Worm (Caenorhabditis elegans) whole organism, L3 larva: ENCODE data around the gene srp-6.

ENCODE experiments used
- R02D3.7 ChIP-seq: fragments of 150-350 bp; optimal IDR thresholded peaks from 2 replicates; lab custom pipeline; 2014; ENCODE audit warnings: missing biosample characterization, missing genetic modification characterization
- nhr-12 ChIP-seq: fragments of 150-350 bp; optimal IDR thresholded peaks from 2 replicates; lab custom pipeline; 2014; ENCODE audit warnings: missing biosample characterization, missing genetic modification characterization
- nhr-237 ChIP-seq: fragments of 150-350 bp; optimal IDR thresholded peaks from 2 replicates; lab custom pipeline; 2014; ENCODE audit warnings: missing biosample characterization, missing genetic modification characterization
- skn-1 ChIP-seq: fragments of 150-350 bp; optimal IDR thresholded peaks from 2 replicates; lab custom pipeline; 2014; ENCODE audit warnings: missing biosample characterization, missing genetic modification characterization

ce11 chrV:7355464-7355863 is 30.4 kb downstream of the srp-6 start, which contains the start of gene tag-293:
- TF ChIP-seq nhr-237 (tag; lab: Kevin White, UChicago) (no peak), skn-1 (tag; lab: Kevin White, UChicago) (no peak), nhr-12 (tag; lab: Kevin White, UChicago) (no peak), R02D3.7 (tag; lab: Kevin White, UChicago) (no peak)
